Fruit fly (Drosophila melanogaster) whole organism, embryonic: ENCODE measurements around the gene mRpL14.

Experiments
- Adf1 ChIP-seq: fragments of 200-800 bp; sonication (Bioruptor generic); IDR thresholded peaks from 2 replicates; pipeline ENCODE4 v1.3.6; 2022; ENCODE audit warnings: missing biosample characterization, missing genetic modification characterization
- CG10431 ChIP-seq: fragments of 200-800 bp; sonication (Bioruptor generic); optimal IDR thresholded peaks from 3 replicates; lab custom pipeline; 2018; ENCODE audit warnings: missing biosample characterization, mild to moderate bottlenecking, missing genetic modification characterization
- CG11085 ChIP-seq: fragments of 200-800 bp; sonication (Bioruptor generic); IDR thresholded peaks from 2 replicates; pipeline ENCODE4 v1.3.6; 2022; ENCODE audit warnings: missing biosample characterization, missing genetic modification characterization
- CG12942 ChIP-seq: fragments of 200-800 bp; sonication (Bioruptor generic); optimal IDR thresholded peaks from 3 replicates; lab custom pipeline; 2016; ENCODE audit warnings: missing biosample characterization, missing genetic modification characterization
- CG13287 ChIP-seq: fragments of 200-800 bp; sonication (Bioruptor generic); IDR thresholded peaks from 2 replicates; pipeline ENCODE4 v1.3.6; 2022; ENCODE audit warnings: missing biosample characterization, missing genetic modification characterization; ENCODE audit not compliant: partially characterized antibody
- CG15269 ChIP-seq: fragments of 200-800 bp; sonication (Bioruptor generic); optimal IDR thresholded peaks from 2 replicates; lab custom pipeline; 2018; ENCODE audit warnings: missing biosample characterization, mild to moderate bottlenecking, missing genetic modification characterization, moderate library complexity
- CG17328 ChIP-seq: fragments of 200-800 bp; sonication (Bioruptor generic); IDR thresholded peaks from 2 replicates; pipeline ENCODE4 v1.3.6; 2022; ENCODE audit warnings: missing biosample characterization, missing genetic modification characterization
- CG1832 ChIP-seq: fragments of 200-800 bp; sonication (Bioruptor generic); optimal IDR thresholded peaks from 2 replicates; lab custom pipeline; 2017; ENCODE audit warnings: missing biosample characterization, mild to moderate bottlenecking, missing genetic modification characterization, inconsistent platforms
- CG30403 ChIP-seq: fragments of 200-800 bp; sonication (Bioruptor generic); optimal IDR thresholded peaks from 3 replicates; lab custom pipeline; 2016; ENCODE audit warnings: missing biosample characterization, missing genetic modification characterization
- CG3995 ChIP-seq: fragments of 200-800 bp; sonication (Bioruptor generic); optimal IDR thresholded peaks from 3 replicates; lab custom pipeline; 2016; ENCODE audit warnings: missing biosample characterization, missing genetic modification characterization
- CG7963 ChIP-seq: fragments of 200-800 bp; sonication (Bioruptor generic); IDR thresholded peaks from 3 replicates; pipeline ENCODE4 v1.3.6; 2022; ENCODE audit warnings: missing biosample characterization, missing genetic modification characterization; ENCODE audit not compliant: partially characterized antibody
- CG9609 ChIP-seq: fragments of 200-800 bp; sonication (Bioruptor generic); optimal IDR thresholded peaks from 3 replicates; lab custom pipeline; 2016; ENCODE audit warnings: missing biosample characterization, missing genetic modification characterization
- CG9797 ChIP-seq: fragments of 200-800 bp; sonication (Bioruptor generic); optimal IDR thresholded peaks from 3 replicates; lab custom pipeline; 2018; ENCODE audit warnings: missing biosample characterization, mild to moderate bottlenecking, missing genetic modification characterization
- CTCF ChIP-seq: fragments of 200-800 bp; sonication (Bioruptor generic); optimal IDR thresholded peaks from 2 replicates; lab custom pipeline; 2017; ENCODE audit warnings: missing biosample characterization, mild to moderate bottlenecking, missing genetic modification characterization, moderate library complexity
- CrebB ChIP-seq: fragments of 200-800 bp; sonication (Bioruptor generic); optimal IDR thresholded peaks from 3 replicates; lab custom pipeline; 2018; ENCODE audit warnings: missing biosample characterization, mild to moderate bottlenecking, missing genetic modification characterization
- Deaf1 ChIP-seq: fragments of 200-800 bp; optimal IDR thresholded peaks from 3 replicates; lab custom pipeline; 2019; ENCODE audit warnings: missing biosample characterization, mild to moderate bottlenecking, missing genetic modification characterization, moderate library complexity
- Dll ChIP-seq: fragments of 200-800 bp; sonication (Bioruptor generic); IDR thresholded peaks from 4 replicates; pipeline ENCODE4 v1.3.6; 2022; ENCODE audit warnings: missing biosample characterization, missing genetic modification characterization; ENCODE audit not compliant: partially characterized antibody
- HHEX ChIP-seq: fragments of 200-800 bp; sonication (Bioruptor generic); optimal IDR thresholded peaks from 3 replicates; lab custom pipeline; 2017; ENCODE audit warnings: missing biosample characterization, mild to moderate bottlenecking, missing genetic modification characterization, missing genetic modification reagents
- HLH4C ChIP-seq: fragments of 200-800 bp; sonication (Bioruptor generic); IDR thresholded peaks from 3 replicates; pipeline ENCODE4 v1.3.6; 2022; ENCODE audit warnings: missing biosample characterization, missing genetic modification characterization; ENCODE audit not compliant: partially characterized antibody
- Jarid2 ChIP-seq: fragments of 200-800 bp; sonication (Bioruptor generic); optimal IDR thresholded peaks from 3 replicates; lab custom pipeline; 2017; ENCODE audit warnings: mild to moderate bottlenecking, missing biosample characterization, missing genetic modification reagents, missing genetic modification characterization
- Lhr ChIP-seq: fragments of 200-800 bp; sonication (Bioruptor generic); optimal IDR thresholded peaks from 3 replicates; lab custom pipeline; 2017; ENCODE audit warnings: mild to moderate bottlenecking, missing biosample characterization, missing genetic modification reagents, missing genetic modification characterization
- Med ChIP-seq: fragments of 200-800 bp; sonication (Bioruptor generic); peaks from one replicate; lab custom pipeline; 2016; ENCODE audit warnings: missing biosample characterization, missing genetic modification characterization, mild to moderate bottlenecking, inconsistent platforms, moderate library complexity
- NfI ChIP-seq: fragments of 200-800 bp; sonication (Bioruptor generic); optimal IDR thresholded peaks from 3 replicates; lab custom pipeline; 2018; ENCODE audit warnings: missing biosample characterization, mild to moderate bottlenecking, missing genetic modification characterization, moderate library complexity
- Oli ChIP-seq: fragments of 200-800 bp; sonication (Bioruptor generic); optimal IDR thresholded peaks from 2 replicates; lab custom pipeline; 2018; ENCODE audit warnings: missing biosample characterization, mild to moderate bottlenecking, missing genetic modification characterization, moderate library complexity
- Sox102F ChIP-seq: fragments of 200-800 bp; sonication (Bioruptor generic); optimal IDR thresholded peaks from 2 replicates; lab custom pipeline; 2018; ENCODE audit warnings: missing biosample characterization, mild to moderate bottlenecking, missing genetic modification characterization, moderate library complexity
- Ssrp ChIP-seq: fragments of 200-800 bp; sonication (Bioruptor generic); optimal IDR thresholded peaks from 2 replicates; lab custom pipeline; 2018; ENCODE audit warnings: missing biosample characterization, mild to moderate bottlenecking, missing genetic modification characterization, moderate library complexity
- Xbp1 ChIP-seq: fragments of 200-800 bp; sonication (Bioruptor generic); optimal IDR thresholded peaks from 3 replicates; lab custom pipeline; 2016; ENCODE audit warnings: missing biosample characterization, mild to moderate bottlenecking, missing genetic modification characterization
- amos ChIP-seq: fragments of 200-800 bp; sonication (Bioruptor generic); IDR thresholded peaks from 2 replicates; pipeline ENCODE4 v1.3.6; 2022; ENCODE audit warnings: missing biosample characterization, missing genetic modification characterization; ENCODE audit not compliant: partially characterized antibody
- ap ChIP-seq: fragments of 200-800 bp; sonication (Bioruptor generic); IDR thresholded peaks from 2 replicates; pipeline ENCODE4 v1.3.6; 2022; ENCODE audit warnings: missing biosample characterization, missing genetic modification characterization
- chinmo ChIP-seq: fragments of 200-800 bp; sonication (Bioruptor generic); IDR thresholded peaks from 4 replicates; pipeline ENCODE4 v1.3.6; 2022; ENCODE audit warnings: missing biosample characterization, missing genetic modification characterization; ENCODE audit not compliant: partially characterized antibody
- ci ChIP-seq: fragments of 200-800 bp; sonication (Bioruptor generic); IDR thresholded peaks from 3 replicates; pipeline ENCODE4 v1.3.6; 2022; ENCODE audit warnings: missing biosample characterization, missing genetic modification characterization
- crol ChIP-seq: fragments of 200-800 bp; sonication (Bioruptor generic); IDR thresholded peaks from 2 replicates; pipeline ENCODE4 v1.3.6; 2022; ENCODE audit warnings: missing biosample characterization, missing genetic modification characterization
- crp ChIP-seq, 2 experiments: fragments of 200-800 bp; sonication (Bioruptor generic); optimal IDR thresholded peaks; 2 replicates in 1 of 2; 3 replicates in 1 of 2; lab custom pipeline; 2017; ENCODE audit warnings: missing biosample characterization in 2 of 2, missing genetic modification characterization in 2 of 2, mild to moderate bottlenecking in 1 of 2, moderate library complexity in 1 of 2
- dpn ChIP-seq, 2 experiments: fragments of 200-800 bp; sonication (Bioruptor generic); optimal IDR thresholded peaks; 3 replicates each; lab custom pipeline; 2016; ENCODE audit warnings: missing biosample characterization in 2 of 2, missing genetic modification characterization in 2 of 2
- eve ChIP-seq, 2 experiments: fragments of >200 bp; optimal IDR thresholded peaks; 2 replicates each; lab custom pipeline; 2017; ENCODE audit warnings: missing biosample characterization in 2 of 2, missing genetic modification characterization in 2 of 2
- fd64A ChIP-seq: fragments of 200-800 bp; sonication (Bioruptor generic); optimal IDR thresholded peaks from 3 replicates; lab custom pipeline; 2018; ENCODE audit warnings: missing biosample characterization, mild to moderate bottlenecking, missing genetic modification characterization
- nmo ChIP-seq: fragments of 200-800 bp; sonication (Bioruptor generic); optimal IDR thresholded peaks from 2 replicates; lab custom pipeline; 2018; ENCODE audit warnings: missing biosample characterization, mild to moderate bottlenecking, missing genetic modification characterization, moderate library complexity
- nom ChIP-seq: fragments of 200-800 bp; sonication (Bioruptor generic); optimal IDR thresholded peaks from 2 replicates; lab custom pipeline; 2017; ENCODE audit warnings: missing biosample characterization, missing genetic modification characterization, mild to moderate bottlenecking, moderate library complexity, missing genetic modification reagents
- otp ChIP-seq: fragments of 200-800 bp; sonication (Bioruptor generic); IDR thresholded peaks from 3 replicates; pipeline ENCODE4, ENCODE4 v1.3.6; 2022; ENCODE audit warnings: missing biosample characterization, missing genetic modification characterization
- pita ChIP-seq: fragments of 200-800 bp; sonication (Bioruptor generic); optimal IDR thresholded peaks from 2 replicates; lab custom pipeline; 2017; ENCODE audit warnings: missing biosample characterization, mild to moderate bottlenecking, missing genetic modification characterization
- prd ChIP-seq, 3 experiments: fragments of >200 bp in 2 of 3; fragments of 200-800 bp in 1 of 3; sonication (Bioruptor generic) in 1 of 3; optimal IDR thresholded peaks in 2 of 3; IDR thresholded peaks in 1 of 3; 2 replicates in 2 of 3; 3 replicates in 1 of 3; pipeline versions ENCODE4 v1.3.6 to Lab custom; 2017 to 2022; ENCODE audit warnings: missing biosample characterization in 1 of 3, missing genetic modification characterization in 1 of 3
- slou ChIP-seq: fragments of 200-800 bp; sonication (Bioruptor generic); optimal IDR thresholded peaks from 3 replicates; lab custom pipeline; 2016; ENCODE audit warnings: missing biosample characterization, missing genetic modification characterization
- ssp ChIP-seq: fragments of 200-800 bp; sonication (Bioruptor generic); IDR thresholded peaks from 2 replicates; pipeline ENCODE4 v1.3.6; 2022; ENCODE audit warnings: missing biosample characterization, missing genetic modification characterization
- tap ChIP-seq: fragments of 200-800 bp; optimal IDR thresholded peaks from 3 replicates; lab custom pipeline; 2019; ENCODE audit warnings: missing biosample characterization, mild to moderate bottlenecking, missing genetic modification characterization, moderate library complexity
- tio ChIP-seq: fragments of 200-800 bp; sonication (Bioruptor generic); optimal IDR thresholded peaks from 2 replicates; lab custom pipeline; 2017; ENCODE audit warnings: missing biosample characterization, missing genetic modification characterization, inconsistent platforms
- ttk ChIP-seq: fragments of 200-800 bp; sonication (Bioruptor generic); IDR thresholded peaks from 2 replicates; pipeline ENCODE4 v2.1.2; 2022; ENCODE audit warnings: missing biosample characterization, missing genetic modification characterization
- zen2 ChIP-seq: fragments of 200-800 bp; sonication (Bioruptor generic); IDR thresholded peaks from 3 replicates; pipeline ENCODE4 v1.3.6; 2022; ENCODE audit warnings: missing biosample characterization, missing genetic modification characterization; ENCODE audit not compliant: partially characterized antibody

The mRpL14 gene

DNA sequence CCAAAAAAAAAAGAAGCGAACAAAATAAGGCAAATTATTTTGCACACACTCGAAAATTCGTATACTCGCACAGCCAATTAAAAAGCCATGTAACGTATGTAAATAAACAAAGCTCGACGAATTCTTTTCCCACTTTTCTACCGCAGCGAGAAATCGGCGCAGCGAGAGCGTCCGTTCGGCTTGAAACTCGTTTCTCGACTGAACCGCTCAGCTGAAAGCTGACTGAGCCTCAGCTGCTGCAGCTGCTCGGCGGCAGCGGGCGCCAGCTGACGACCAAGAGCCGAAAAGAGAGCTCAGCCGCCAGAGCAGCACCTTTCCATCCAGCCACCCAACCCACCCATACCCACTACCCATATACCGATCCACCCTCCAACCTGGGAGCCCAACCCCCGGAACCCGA lies 21.7 kb upstream of the mRpL14 start, which contains the start of gene CG2841:
Gene CG2841 (minus strand): TSS at position 186 of the 400 bp plus-strand sequence.
- TF ChIP-seq Dll (GFP tag; lab: Robert Waterston, UW) (0 out of 4 replicates have a peak, but pooled peaks have one; percentile 22), CrebB (tag; lab: Kevin White, UChicago) (no peak), crol (GFP tag; lab: Robert Waterston, UW) (peak; percentile 67), tap (no peak), chinmo (GFP tag; lab: Robert Waterston, UW) (0 out of 4 replicates have a peak, but pooled peaks have one; percentile 48), CG10431 (GFP tag; lab: Kevin White, UChicago) (peak; percentile 79), Jarid2 (GFP tag; lab: Kevin White, UChicago) (peak; percentile 61), Adf1 (peak; percentile 72), HLH4C (GFP tag; lab: Robert Waterston, UW) (0 out of 3 replicates have a peak, but pooled peaks have one; percentile 13), crp (GFP tag; optimal IDR thresholded peaks at IDR 0.05; lab: Kevin White, UChicago) (peak in 1 of 2 experiments; percentile 36), nom (peak; percentile 2), pita (no peak), CG13287 (GFP tag; lab: Robert Waterston, UW) (peak; percentile 21; the same call in 1 of the 2 replicates), CTCF (peak; percentile 56), eve (GFP tag; optimal IDR thresholded peaks at IDR 0.05; lab: Kevin White, UChicago) (no peak), ci (GFP tag; lab: Robert Waterston, UW) (peak; percentile 56; the same call in 2 of the 3 replicates), ttk (GFP tag; lab: Robert Waterston, UW) (peak; percentile 36; the same call in 1 of the 2 replicates), Deaf1 (tag; lab: Kevin White, UChicago) (peak; percentile 18), amos (peak; percentile 28; the same call in 1 of the 2 replicates)

DNA sequence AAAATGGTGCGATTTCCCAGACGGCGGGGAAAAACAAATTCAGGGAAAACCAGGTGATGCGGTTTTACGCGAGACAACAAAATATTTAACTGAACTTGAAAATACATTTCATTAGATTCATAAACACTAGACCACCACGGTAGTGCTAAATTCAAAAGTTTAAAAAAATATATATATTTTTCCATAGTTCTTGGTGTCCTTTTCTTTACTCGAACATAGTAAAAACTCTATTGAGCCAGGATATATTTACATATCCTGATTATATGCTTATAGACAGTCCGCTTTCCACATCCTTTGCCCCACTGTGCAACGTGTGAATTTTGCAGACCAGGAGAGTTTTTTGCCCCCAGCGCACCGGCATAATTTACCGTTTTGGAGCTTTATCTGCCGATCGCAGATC lies 21.0 kb upstream of the mRpL14 start:
- TF ChIP-seq amos: no peak
- no peak for TF ChIP-seq CG11085 (GFP tag; lab: Robert Waterston, UW)
- no peak for TF ChIP-seq CG9797 (GFP tag; lab: Kevin White, UChicago)
- no peak for TF ChIP-seq Dll (GFP tag; lab: Robert Waterston, UW)
- peak; percentile 69 for TF ChIP-seq Med (GFP tag; lab: Kevin White, UChicago)
- no peak for TF ChIP-seq Deaf1 (tag; lab: Kevin White, UChicago)
- peak; percentile 29 for TF ChIP-seq nmo (GFP tag; lab: Kevin White, UChicago)
- TF ChIP-seq CG1832 (GFP tag; lab: Kevin White, UChicago): no peak
- TF ChIP-seq CG15269 (tag; lab: Kevin White, UChicago): peak; percentile 30
- TF ChIP-seq CG3995 (GFP tag; lab: Kevin White, UChicago): no peak
- no peak for TF ChIP-seq zen2 (GFP tag; lab: Robert Waterston, UW)
- no peak for TF ChIP-seq slou (GFP tag; lab: Kevin White, UChicago)
- no peak for TF ChIP-seq chinmo (GFP tag; lab: Robert Waterston, UW)
- TF ChIP-seq Lhr (GFP tag; lab: Kevin White, UChicago): no peak
- TF ChIP-seq otp (GFP tag; lab: Robert Waterston, UW): no peak
- TF ChIP-seq CG9609 (GFP tag; lab: Kevin White, UChicago): no peak
- TF ChIP-seq Sox102F (GFP tag; lab: Kevin White, UChicago): peak; percentile 54
- no peak for TF ChIP-seq fd64A
- no peak for TF ChIP-seq ap (GFP tag; lab: Robert Waterston, UW)
- peak; percentile 2 for TF ChIP-seq tio (GFP tag; lab: Kevin White, UChicago)
- no peak for TF ChIP-seq prd (optimal IDR thresholded peaks at IDR 0.05; lab: Kevin White, UChicago)
- TF ChIP-seq prd (GFP tag; IDR thresholded peaks at IDR 0.05; lab: Robert Waterston, UW): peak; percentile 47; the same call in 1 of the 3 replicates
- TF ChIP-seq Xbp1: peak; percentile 24
- no peak for TF ChIP-seq HHEX
- TF ChIP-seq CG17328 (GFP tag; lab: Robert Waterston, UW): peak; percentile 37; the same call in 1 of the 2 replicates
- TF ChIP-seq Ssrp (tag; lab: Kevin White, UChicago): peak; percentile 25
- no peak for TF ChIP-seq NfI (GFP tag; lab: Kevin White, UChicago)
- no peak for TF ChIP-seq eve (GFP tag; optimal IDR thresholded peaks at IDR 0.05; lab: Kevin White, UChicago)
- TF ChIP-seq ssp (GFP tag; lab: Robert Waterston, UW): no peak
- peak; percentile 38 for TF ChIP-seq Oli (tag; lab: Kevin White, UChicago)
- TF ChIP-seq CG7963 (GFP tag; lab: Robert Waterston, UW): no peak
- peak; percentile 7 for TF ChIP-seq CG12942 (GFP tag; lab: Kevin White, UChicago)
- peak; percentile 43 for TF ChIP-seq CG30403
- peak in 1 of 2 experiments; percentile 1 for TF ChIP-seq dpn (GFP tag; optimal IDR thresholded peaks at IDR 0.05; lab: Kevin White, UChicago)
